Fruit fly (Drosophila melanogaster) whole organism, embryonic: ENCODE measurements around the gene CG14227.

Experiments used
- Atf6 ChIP-seq: fragments of 200-800 bp; sonication (Bioruptor generic); IDR thresholded peaks from 2 replicates; pipeline ENCODE4 v1.3.6; 2022; ENCODE audit warnings: missing biosample characterization, missing genetic modification characterization
- Awh ChIP-seq: fragments of 200-800 bp; sonication (Bioruptor generic); IDR thresholded peaks from 2 replicates; pipeline ENCODE4, ENCODE4 v1.3.6; 2022; ENCODE audit warnings: missing biosample characterization, missing genetic modification characterization
- Bgb ChIP-seq: fragments of 200-800 bp; sonication (Bioruptor generic); IDR thresholded peaks from 2 replicates; pipeline ENCODE4 v1.3.6; 2022; ENCODE audit warnings: missing biosample characterization, missing genetic modification characterization; ENCODE audit not compliant: partially characterized antibody
- CG1024 ChIP-seq: fragments of 200-800 bp; sonication (Bioruptor generic); IDR thresholded peaks from 2 replicates; pipeline ENCODE4 v1.3.6; 2022; ENCODE audit warnings: missing biosample characterization, missing genetic modification characterization
- CG10321 ChIP-seq: fragments of 200-800 bp; sonication (Bioruptor generic); IDR thresholded peaks from 2 replicates; pipeline ENCODE4 v1.3.6; 2022; ENCODE audit warnings: missing biosample characterization, missing genetic modification characterization
- CG10431 ChIP-seq: fragments of 200-800 bp; sonication (Bioruptor generic); optimal IDR thresholded peaks from 3 replicates; lab custom pipeline; 2018; ENCODE audit warnings: missing biosample characterization, mild to moderate bottlenecking, missing genetic modification characterization
- CG13123 ChIP-seq: fragments of 200-800 bp; sonication (Bioruptor generic); optimal IDR thresholded peaks from 2 replicates; lab custom pipeline; 2016; ENCODE audit warnings: missing biosample characterization, missing genetic modification characterization
- CG13624 ChIP-seq: fragments of 200-800 bp; sonication (Bioruptor generic); optimal IDR thresholded peaks from 2 replicates; lab custom pipeline; 2016; ENCODE audit warnings: missing biosample characterization, missing genetic modification characterization
- CG14710 ChIP-seq: fragments of 200-800 bp; sonication (Bioruptor generic); optimal IDR thresholded peaks from 3 replicates; lab custom pipeline; 2019; ENCODE audit warnings: missing biosample characterization, mild to moderate bottlenecking, missing genetic modification characterization, moderate library complexity
- CG15601 ChIP-seq: fragments of 200-800 bp; sonication (Bioruptor generic); optimal IDR thresholded peaks from 3 replicates; lab custom pipeline; 2019; ENCODE audit warnings: missing biosample characterization, mild to moderate bottlenecking, missing genetic modification characterization, moderate library complexity
- CG17359 ChIP-seq: fragments of 200-800 bp; sonication (Bioruptor generic); optimal IDR thresholded peaks from 3 replicates; lab custom pipeline; 2018; ENCODE audit warnings: missing biosample characterization, mild to moderate bottlenecking, missing genetic modification characterization, moderate library complexity
- CG18262 ChIP-seq: fragments of 200-800 bp; optimal IDR thresholded peaks from 3 replicates; lab custom pipeline; 2019; ENCODE audit warnings: missing biosample characterization, mild to moderate bottlenecking, missing genetic modification characterization, moderate library complexity
- CG1832 ChIP-seq: fragments of 200-800 bp; sonication (Bioruptor generic); optimal IDR thresholded peaks from 2 replicates; lab custom pipeline; 2017; ENCODE audit warnings: missing biosample characterization, mild to moderate bottlenecking, missing genetic modification characterization, inconsistent platforms
- CG18619 ChIP-seq: fragments of 200-800 bp; sonication (Bioruptor generic); optimal IDR thresholded peaks from 3 replicates; lab custom pipeline; 2017; ENCODE audit warnings: missing biosample characterization, mild to moderate bottlenecking, missing genetic modification characterization
- CG2116 ChIP-seq: fragments of 200-800 bp; sonication (Bioruptor generic); optimal IDR thresholded peaks from 3 replicates; lab custom pipeline; 2018; ENCODE audit warnings: missing biosample characterization, mild to moderate bottlenecking, missing genetic modification characterization
- CG2120 ChIP-seq: fragments of 200-800 bp; sonication (Bioruptor generic); optimal IDR thresholded peaks from 3 replicates; lab custom pipeline; 2016; ENCODE audit warnings: missing biosample characterization, missing genetic modification characterization
- CG2199 ChIP-seq: fragments of 200-800 bp; sonication (Bioruptor generic); IDR thresholded peaks from 3 replicates; pipeline ENCODE4 v1.3.6; 2022; ENCODE audit warnings: missing biosample characterization, missing genetic modification characterization
- CG3163 ChIP-seq: fragments of 200-800 bp; sonication (Bioruptor generic); optimal IDR thresholded peaks from 3 replicates; lab custom pipeline; 2016; ENCODE audit warnings: missing biosample characterization, missing genetic modification characterization
- CG33213 ChIP-seq: fragments of 200-800 bp; sonication (Bioruptor generic); optimal IDR thresholded peaks from 3 replicates; lab custom pipeline; 2016; ENCODE audit warnings: missing biosample characterization, missing genetic modification characterization
- CG5180 ChIP-seq: fragments of 200-800 bp; sonication (Bioruptor generic); optimal IDR thresholded peaks from 3 replicates; lab custom pipeline; 2017; ENCODE audit warnings: missing biosample characterization, missing genetic modification characterization, mild to moderate bottlenecking, moderate library complexity, missing genetic modification reagents
- CG7372 ChIP-seq: fragments of 200-800 bp; sonication (Bioruptor generic); IDR thresholded peaks from 2 replicates; pipeline ENCODE4 v1.3.6; 2022; ENCODE audit warnings: missing biosample characterization, missing genetic modification characterization
- CG7839 ChIP-seq: fragments of 200-800 bp; sonication (Bioruptor generic); optimal IDR thresholded peaks from 3 replicates; lab custom pipeline; 2018; ENCODE audit warnings: missing biosample characterization, mild to moderate bottlenecking, missing genetic modification characterization, moderate library complexity
- CG8944 ChIP-seq: fragments of 200-800 bp; sonication (Bioruptor generic); optimal IDR thresholded peaks from 3 replicates; lab custom pipeline; 2016; ENCODE audit warnings: missing biosample characterization, missing genetic modification characterization
- CG9215 ChIP-seq: fragments of 200-800 bp; sonication (Bioruptor generic); IDR thresholded peaks from 2 replicates; pipeline ENCODE4 v1.3.6; 2022; ENCODE audit warnings: missing biosample characterization, missing genetic modification characterization
- CTCF ChIP-seq: fragments of 200-800 bp; sonication (Bioruptor generic); optimal IDR thresholded peaks from 2 replicates; lab custom pipeline; 2017; ENCODE audit warnings: missing biosample characterization, mild to moderate bottlenecking, missing genetic modification characterization, moderate library complexity
- D19B ChIP-seq: fragments of 200-800 bp; sonication (Bioruptor generic); optimal IDR thresholded peaks from 2 replicates; lab custom pipeline; 2017; ENCODE audit warnings: missing biosample characterization, mild to moderate bottlenecking, missing genetic modification characterization
- Dbx ChIP-seq: fragments of 200-800 bp; sonication (Bioruptor generic); IDR thresholded peaks from 3 replicates; pipeline ENCODE4 v1.3.6; 2022; ENCODE audit warnings: missing biosample characterization, missing genetic modification characterization
- Dref ChIP-seq: fragments of 200-800 bp; sonication (Bioruptor generic); IDR thresholded peaks from 2 replicates; pipeline ENCODE4 v1.3.6; 2022; ENCODE audit warnings: missing biosample characterization, missing genetic modification characterization
- ERR ChIP-seq: fragments of 200-800 bp; sonication (Bioruptor generic); optimal IDR thresholded peaks from 2 replicates; lab custom pipeline; 2016; ENCODE audit warnings: missing biosample characterization, missing genetic modification characterization
- GATAe ChIP-seq: fragments of 200-800 bp; sonication (Bioruptor generic); conservative IDR thresholded peaks from 2 replicates; pipeline ENCODE4 v1.3.6; 2022; ENCODE audit warnings: missing biosample characterization, missing genetic modification characterization
- Hey ChIP-seq: fragments of 200-800 bp; sonication (Bioruptor generic); optimal IDR thresholded peaks from 3 replicates; lab custom pipeline; 2018; ENCODE audit warnings: missing biosample characterization, mild to moderate bottlenecking, missing genetic modification characterization
- Hmr ChIP-seq: fragments of 200-800 bp; sonication (Bioruptor generic); optimal IDR thresholded peaks from 3 replicates; lab custom pipeline; 2017; ENCODE audit warnings: mild to moderate bottlenecking, missing biosample characterization, missing genetic modification reagents, missing genetic modification characterization
- Hmx ChIP-seq: fragments of 200-800 bp; sonication (Bioruptor generic); optimal IDR thresholded peaks from 2 replicates; lab custom pipeline; 2016; ENCODE audit warnings: missing biosample characterization, missing genetic modification characterization
- Sox100B ChIP-seq: fragments of 200-800 bp; sonication (Bioruptor generic); optimal IDR thresholded peaks from 3 replicates; lab custom pipeline; 2018; ENCODE audit warnings: missing biosample characterization, mild to moderate bottlenecking, missing genetic modification characterization
- Sry-δ ChIP-seq: fragments of 200-800 bp; sonication (Bioruptor generic); optimal IDR thresholded peaks from 2 replicates; lab custom pipeline; 2016; ENCODE audit warnings: missing biosample characterization, missing genetic modification characterization
- Xrp1 ChIP-seq: fragments of 200-800 bp; sonication (Bioruptor generic); IDR thresholded peaks from 2 replicates; pipeline ENCODE4 v1.3.6; 2022; ENCODE audit warnings: missing biosample characterization, missing genetic modification characterization
- ato ChIP-seq: fragments of 200-800 bp; sonication (Bioruptor generic); IDR thresholded peaks from 2 replicates; pipeline ENCODE4 v1.3.6; 2022; ENCODE audit warnings: missing biosample characterization, missing genetic modification characterization; ENCODE audit not compliant: partially characterized antibody
- az2 ChIP-seq: fragments of 200-800 bp; sonication (Bioruptor generic); optimal IDR thresholded peaks from 3 replicates; lab custom pipeline; 2016; ENCODE audit warnings: missing biosample characterization, missing genetic modification characterization
- cas ChIP-seq: fragments of 200-800 bp; sonication (Bioruptor generic); IDR thresholded peaks from 2 replicates; pipeline ENCODE4 v1.3.6; 2022; ENCODE audit warnings: missing biosample characterization, missing genetic modification characterization
- chif ChIP-seq, 2 experiments: fragments of 200-800 bp; sonication (Bioruptor generic); optimal IDR thresholded peaks; 3 replicates each; lab custom pipeline; 2016; ENCODE audit warnings: missing biosample characterization in 2 of 2, missing genetic modification characterization in 2 of 2
- gce ChIP-seq: fragments of 200-800 bp; sonication (Bioruptor generic); IDR thresholded peaks from 3 replicates; pipeline ENCODE4 v1.3.6; 2022; ENCODE audit warnings: missing biosample characterization, missing genetic modification characterization
- gfzf ChIP-seq: fragments of 200-800 bp; sonication (Bioruptor generic); optimal IDR thresholded peaks from 2 replicates; lab custom pipeline; 2016; ENCODE audit warnings: missing biosample characterization, mild to moderate bottlenecking, missing genetic modification characterization, moderate library complexity
- gt ChIP-seq: fragments of 200-800 bp; sonication (Bioruptor generic); IDR thresholded peaks from 2 replicates; pipeline ENCODE4 v1.3.6; 2022; ENCODE audit warnings: missing biosample characterization, missing genetic modification characterization
- jumu ChIP-seq: fragments of 200-800 bp; sonication (Bioruptor generic); optimal IDR thresholded peaks from 3 replicates; lab custom pipeline; 2016; ENCODE audit warnings: missing biosample characterization, missing genetic modification characterization
- kni ChIP-seq: fragments of 200-800 bp; sonication (Bioruptor generic); optimal IDR thresholded peaks from 3 replicates; lab custom pipeline; 2017; ENCODE audit warnings: mild to moderate bottlenecking, missing biosample characterization, missing genetic modification reagents, missing genetic modification characterization
- luna ChIP-seq: fragments of 200-800 bp; sonication (Bioruptor generic); optimal IDR thresholded peaks from 2 replicates; lab custom pipeline; 2016; ENCODE audit warnings: missing biosample characterization, missing genetic modification characterization
- org-1 ChIP-seq: fragments of 200-800 bp; sonication (Bioruptor generic); optimal IDR thresholded peaks from 2 replicates; lab custom pipeline; 2017; ENCODE audit warnings: missing biosample characterization, missing genetic modification characterization
- ranshi ChIP-seq: fragments of 200-800 bp; sonication (Bioruptor generic); IDR thresholded peaks from 2 replicates; pipeline ENCODE4 v1.3.6; 2022; ENCODE audit warnings: missing biosample characterization, missing genetic modification characterization
- sqz ChIP-seq: fragments of 200-800 bp; sonication (Bioruptor generic); optimal IDR thresholded peaks from 3 replicates; lab custom pipeline; 2018; ENCODE audit warnings: missing biosample characterization, mild to moderate bottlenecking, missing genetic modification characterization
- trh ChIP-seq: fragments of 200-800 bp; sonication (Bioruptor generic); optimal IDR thresholded peaks from 2 replicates; lab custom pipeline; 2016; ENCODE audit warnings: missing biosample characterization, missing genetic modification characterization
- tx ChIP-seq: fragments of 200-800 bp; sonication (Bioruptor generic); optimal IDR thresholded peaks from 2 replicates; lab custom pipeline; 2016; ENCODE audit warnings: missing biosample characterization, missing genetic modification characterization
- zen2 ChIP-seq: fragments of 200-800 bp; sonication (Bioruptor generic); IDR thresholded peaks from 3 replicates; pipeline ENCODE4 v1.3.6; 2022; ENCODE audit warnings: missing biosample characterization, missing genetic modification characterization; ENCODE audit not compliant: partially characterized antibody

Gene CG14227

DNA sequence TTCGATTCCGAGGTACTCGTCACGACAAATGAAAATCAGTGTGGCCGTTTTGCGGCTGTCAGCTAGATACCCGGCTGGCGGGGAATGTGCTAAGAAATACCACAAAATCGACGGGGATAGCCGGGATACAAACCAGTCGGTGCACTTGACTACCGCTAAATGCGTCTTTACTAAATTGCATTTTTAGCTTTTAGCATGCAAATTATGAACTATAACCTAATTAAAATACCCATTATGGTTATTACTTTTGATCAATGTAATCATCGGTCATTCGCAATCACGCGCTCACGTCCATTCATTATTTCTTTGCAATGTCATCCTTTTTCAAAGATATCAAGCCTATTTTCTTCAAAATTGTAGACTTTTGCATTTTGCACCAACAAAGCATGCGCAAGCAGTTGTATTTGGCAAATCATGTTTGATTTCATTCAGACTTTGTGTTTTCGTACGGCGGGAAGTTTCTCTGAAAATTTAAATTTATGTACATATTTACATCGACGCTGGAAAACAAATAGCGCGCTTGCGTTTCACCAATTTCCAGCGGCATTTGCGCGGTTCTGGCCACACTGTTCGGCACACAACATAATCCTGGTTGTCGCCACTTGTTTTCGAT, 50.3 kb downstream of the CG14227 start, which contains the start of gene Rcd-1 (continued):
- TF ChIP-seq sqz (no peak), CG8944 (GFP tag; lab: Kevin White, UChicago) (no peak), az2 (no peak), Hmx (no peak), CG7372 (GFP tag; lab: Robert Waterston, UW) (no peak), Bgb (no peak), Hey (no peak), ato (no peak), luna (GFP tag; lab: Kevin White, UChicago) (no peak), gt (GFP tag; lab: Robert Waterston, UW) (no peak), CG2199 (GFP tag; lab: Robert Waterston, UW) (no peak), CG13123 (GFP tag; lab: Kevin White, UChicago) (no peak), CG14710 (tag; lab: Kevin White, UChicago) (peak; percentile 44), CG9215 (GFP tag; lab: Robert Waterston, UW) (no peak), CG18619 (GFP tag; lab: Kevin White, UChicago) (peak; percentile 10), CG5180 (GFP tag; lab: Kevin White, UChicago) (no peak), D19B (GFP tag; lab: Kevin White, UChicago) (no peak), CG33213 (GFP tag; lab: Kevin White, UChicago) (peak; percentile 24), tx (no peak), Hmr (no peak), CTCF (peak; percentile 43), zen2 (GFP tag; lab: Robert Waterston, UW) (no peak), CG7839 (tag; lab: Kevin White, UChicago) (no peak), CG13624 (GFP tag; lab: Kevin White, UChicago) (no peak), CG10431 (GFP tag; lab: Kevin White, UChicago) (peak; percentile 52), gfzf (peak; percentile 97), CG2116 (GFP tag; lab: Kevin White, UChicago) (peak; percentile 20), Dref (GFP tag; lab: Robert Waterston, UW) (peak; percentile 51), Sry-δ (GFP tag; lab: Kevin White, UChicago) (peak; percentile 50), jumu (GFP tag; lab: Kevin White, UChicago) (no peak), chif (GFP tag; optimal IDR thresholded peaks at IDR 0.05; lab: Kevin White, UChicago) (no peak), ERR (no peak), cas (no peak), kni (peak; percentile 2), Awh (GFP tag; lab: Robert Waterston, UW) (no peak), CG1832 (GFP tag; lab: Kevin White, UChicago) (no peak), CG1024 (GFP tag; lab: Robert Waterston, UW) (no peak), CG2120 (GFP tag; lab: Kevin White, UChicago) (no peak), Xrp1 (no peak), CG10321 (GFP tag; lab: Robert Waterston, UW) (no peak), CG15601 (tag; lab: Kevin White, UChicago) (no peak), CG18262 (tag; lab: Kevin White, UChicago) (no peak), GATAe (GFP tag; lab: Robert Waterston, UW) (no peak), gce (GFP tag; lab: Robert Waterston, UW) (no peak), ranshi (no peak), trh (GFP tag; lab: Kevin White, UChicago) (no peak), CG17359 (tag; lab: Kevin White, UChicago) (no peak), org-1 (GFP tag; lab: Kevin White, UChicago) (no peak), Sox100B (GFP tag; lab: Kevin White, UChicago) (no peak), Atf6 (GFP tag; lab: Robert Waterston, UW) (no peak), Dbx (GFP tag; lab: Robert Waterston, UW) (peak; percentile 7; the same call in 1 of the 3 replicates), CG3163 (no peak)
